Fruit fly (Drosophila melanogaster) whole organism, embryonic: ENCODE data around the gene dib.

Source experiments
- Ada2b ChIP-seq: fragments of 200-800 bp; sonication (Bioruptor generic); IDR thresholded peaks from 2 replicates; pipeline ENCODE4 v1.3.6; 2022; ENCODE audit warnings: missing biosample characterization, missing genetic modification characterization
- CG12071 ChIP-seq: fragments of 200-800 bp; sonication (Bioruptor generic); optimal IDR thresholded peaks from 3 replicates; lab custom pipeline; 2018; ENCODE audit warnings: missing biosample characterization, mild to moderate bottlenecking, missing genetic modification characterization
- CG12219 ChIP-seq: fragments of 200-800 bp; sonication (Bioruptor generic); optimal IDR thresholded peaks from 3 replicates; lab custom pipeline; 2018; ENCODE audit warnings: missing biosample characterization, mild to moderate bottlenecking, missing genetic modification characterization
- CG12744 ChIP-seq: fragments of 200-800 bp; sonication (Bioruptor generic); optimal IDR thresholded peaks from 2 replicates; lab custom pipeline; 2016; ENCODE audit warnings: missing biosample characterization, missing genetic modification characterization
- CG12942 ChIP-seq: fragments of 200-800 bp; sonication (Bioruptor generic); optimal IDR thresholded peaks from 3 replicates; lab custom pipeline; 2016; ENCODE audit warnings: missing biosample characterization, missing genetic modification characterization
- CG15073 ChIP-seq: fragments of 200-800 bp; sonication (Bioruptor generic); optimal IDR thresholded peaks from 2 replicates; lab custom pipeline; 2016; ENCODE audit warnings: missing biosample characterization, missing genetic modification characterization
- CG1603 ChIP-seq: fragments of 200-800 bp; sonication (Bioruptor generic); optimal IDR thresholded peaks from 2 replicates; lab custom pipeline; 2019; ENCODE audit warnings: missing biosample characterization, mild to moderate bottlenecking, missing genetic modification characterization, moderate library complexity
- CG17912 ChIP-seq: fragments of 200-800 bp; sonication (Bioruptor generic); optimal IDR thresholded peaks from 2 replicates; lab custom pipeline; 2018; ENCODE audit warnings: missing biosample characterization, mild to moderate bottlenecking, missing genetic modification characterization
- CG1792 ChIP-seq: fragments of 200-800 bp; sonication (Bioruptor generic); optimal IDR thresholded peaks from 2 replicates; lab custom pipeline; 2016; ENCODE audit warnings: missing biosample characterization, missing genetic modification characterization
- CG31441 ChIP-seq: fragments of 200-800 bp; sonication (Bioruptor generic); IDR thresholded peaks from 2 replicates; pipeline ENCODE4 v1.3.6; 2022; ENCODE audit warnings: missing biosample characterization, missing genetic modification characterization
- CG3838 ChIP-seq: fragments of 200-800 bp; sonication (Bioruptor generic); optimal IDR thresholded peaks from 3 replicates; lab custom pipeline; 2016; ENCODE audit warnings: missing biosample characterization, missing genetic modification characterization
- CG3847 ChIP-seq: fragments of 200-800 bp; sonication (Bioruptor generic); IDR thresholded peaks from 2 replicates; pipeline ENCODE4 v1.3.6; 2022; ENCODE audit warnings: missing biosample characterization, missing genetic modification characterization
- CG42726 ChIP-seq: fragments of 200-800 bp; sonication (Bioruptor generic); IDR thresholded peaks from 2 replicates; pipeline ENCODE4 v1.3.6; 2022; ENCODE audit warnings: missing biosample characterization, missing genetic modification characterization; ENCODE audit not compliant: partially characterized antibody
- CG4617 ChIP-seq: fragments of 200-800 bp; sonication (Bioruptor generic); optimal IDR thresholded peaks from 3 replicates; lab custom pipeline; 2016; ENCODE audit warnings: missing biosample characterization, missing genetic modification characterization, borderline replicate concordance
- CG7963 ChIP-seq: fragments of 200-800 bp; sonication (Bioruptor generic); IDR thresholded peaks from 3 replicates; pipeline ENCODE4 v1.3.6; 2022; ENCODE audit warnings: missing biosample characterization, missing genetic modification characterization; ENCODE audit not compliant: partially characterized antibody
- Ets97D ChIP-seq: fragments of 200-800 bp; sonication (Bioruptor generic); optimal IDR thresholded peaks from 3 replicates; lab custom pipeline; 2016; ENCODE audit warnings: missing biosample characterization, missing genetic modification characterization
- HLH4C ChIP-seq: fragments of 200-800 bp; sonication (Bioruptor generic); IDR thresholded peaks from 3 replicates; pipeline ENCODE4 v1.3.6; 2022; ENCODE audit warnings: missing biosample characterization, missing genetic modification characterization; ENCODE audit not compliant: partially characterized antibody
- HLH54F ChIP-seq: fragments of 200-800 bp; sonication (Bioruptor generic); optimal IDR thresholded peaks from 3 replicates; lab custom pipeline; 2016; ENCODE audit warnings: missing biosample characterization, missing genetic modification characterization
- HLHmδ ChIP-seq: fragments of 200-800 bp; sonication (Bioruptor generic); optimal IDR thresholded peaks from 2 replicates; lab custom pipeline; 2018; ENCODE audit warnings: missing biosample characterization, mild to moderate bottlenecking, missing genetic modification characterization, moderate library complexity
- MBD-R2 ChIP-seq: fragments of 200-800 bp; sonication (Bioruptor generic); IDR thresholded peaks from 2 replicates; pipeline ENCODE4 v1.3.6; 2022; ENCODE audit warnings: missing biosample characterization, missing genetic modification characterization
- Mrtf ChIP-seq: fragments of 200-800 bp; sonication (Bioruptor generic); IDR thresholded peaks from 3 replicates; pipeline ENCODE4 v1.3.6; 2022; ENCODE audit warnings: missing biosample characterization, missing genetic modification characterization
- NFAT ChIP-seq: fragments of 200-800 bp; sonication (Bioruptor generic); IDR thresholded peaks from 2 replicates; pipeline ENCODE4 v1.3.6; 2022; ENCODE audit warnings: missing biosample characterization, missing genetic modification characterization
- Neu2 ChIP-seq: fragments of 200-800 bp; sonication (Bioruptor generic); optimal IDR thresholded peaks from 3 replicates; lab custom pipeline; 2016; ENCODE audit warnings: missing biosample characterization, missing genetic modification characterization, borderline replicate concordance
- Optix ChIP-seq: fragments of 200-800 bp; sonication (Bioruptor generic); IDR thresholded peaks from 3 replicates; pipeline ENCODE4 v1.3.6; 2022; ENCODE audit warnings: missing biosample characterization, missing genetic modification characterization
- ac ChIP-seq: fragments of 200-800 bp; sonication (Bioruptor generic); optimal IDR thresholded peaks from 3 replicates; lab custom pipeline; 2017; ENCODE audit warnings: missing biosample characterization, mild to moderate bottlenecking, missing genetic modification characterization
- ara ChIP-seq: fragments of 200-800 bp; sonication (Bioruptor generic); IDR thresholded peaks from 2 replicates; pipeline ENCODE4 v1.3.6; 2022; ENCODE audit warnings: missing biosample characterization, missing genetic modification characterization
- btn ChIP-seq: fragments of 200-800 bp; sonication (Bioruptor generic); optimal IDR thresholded peaks from 2 replicates; lab custom pipeline; 2016; ENCODE audit warnings: missing biosample characterization, missing genetic modification characterization
- caup ChIP-seq: fragments of 200-800 bp; sonication (Bioruptor generic); optimal IDR thresholded peaks from 3 replicates; lab custom pipeline; 2017; ENCODE audit warnings: missing biosample characterization, mild to moderate bottlenecking, missing genetic modification characterization, moderate library complexity; ENCODE audit not compliant: severe bottlenecking
- chm ChIP-seq: fragments of 200-800 bp; sonication (Bioruptor generic); IDR thresholded peaks from 2 replicates; pipeline ENCODE4 v1.3.6; 2022; ENCODE audit warnings: missing biosample characterization, missing genetic modification characterization
- corto ChIP-seq: fragments of 200-800 bp; sonication (Bioruptor generic); optimal IDR thresholded peaks from 2 replicates; lab custom pipeline; 2016; ENCODE audit warnings: missing biosample characterization, mild to moderate bottlenecking, missing genetic modification characterization, moderate library complexity
- eve ChIP-seq, 2 experiments: fragments of >200 bp; optimal IDR thresholded peaks; 2 replicates each; lab custom pipeline; 2017; ENCODE audit warnings: missing biosample characterization in 2 of 2, missing genetic modification characterization in 2 of 2
- fd64A ChIP-seq: fragments of 200-800 bp; sonication (Bioruptor generic); optimal IDR thresholded peaks from 3 replicates; lab custom pipeline; 2018; ENCODE audit warnings: missing biosample characterization, mild to moderate bottlenecking, missing genetic modification characterization
- grn ChIP-seq: fragments of 200-800 bp; sonication (Bioruptor generic); optimal IDR thresholded peaks from 3 replicates; lab custom pipeline; 2017; ENCODE audit warnings: missing biosample characterization, missing genetic modification characterization
- gt ChIP-seq: fragments of 200-800 bp; sonication (Bioruptor generic); IDR thresholded peaks from 2 replicates; pipeline ENCODE4 v1.3.6; 2022; ENCODE audit warnings: missing biosample characterization, missing genetic modification characterization
- jumu ChIP-seq: fragments of 200-800 bp; sonication (Bioruptor generic); optimal IDR thresholded peaks from 3 replicates; lab custom pipeline; 2016; ENCODE audit warnings: missing biosample characterization, missing genetic modification characterization
- klu ChIP-seq: fragments of 200-800 bp; sonication (Bioruptor generic); IDR thresholded peaks from 2 replicates; pipeline ENCODE4 v1.3.6; 2022; ENCODE audit warnings: missing biosample characterization, missing genetic modification characterization
- knrl ChIP-seq: fragments of 200-800 bp; sonication (Bioruptor generic); IDR thresholded peaks from 3 replicates; pipeline ENCODE4 v1.3.6; 2022; ENCODE audit warnings: missing biosample characterization, missing genetic modification characterization; ENCODE audit not compliant: partially characterized antibody
- oc ChIP-seq: fragments of 200-800 bp; sonication (Bioruptor generic); optimal IDR thresholded peaks from 2 replicates; lab custom pipeline; 2018; ENCODE audit warnings: missing biosample characterization, mild to moderate bottlenecking, missing genetic modification characterization, moderate library complexity
- onecut ChIP-seq: fragments of 200-800 bp; sonication (Bioruptor generic); IDR thresholded peaks from 2 replicates; pipeline ENCODE4 v1.3.6; 2022; ENCODE audit warnings: missing biosample characterization, missing genetic modification characterization
- org-1 ChIP-seq: fragments of 200-800 bp; sonication (Bioruptor generic); optimal IDR thresholded peaks from 2 replicates; lab custom pipeline; 2017; ENCODE audit warnings: missing biosample characterization, missing genetic modification characterization
- p53 ChIP-seq: fragments of 200-800 bp; sonication (Bioruptor generic); optimal IDR thresholded peaks from 2 replicates; lab custom pipeline; 2016; ENCODE audit warnings: missing biosample characterization, missing genetic modification characterization
- pum ChIP-seq: fragments of 200-800 bp; sonication (Bioruptor generic); optimal IDR thresholded peaks from 2 replicates; lab custom pipeline; 2016; ENCODE audit warnings: missing biosample characterization, missing genetic modification characterization
- shn ChIP-seq: fragments of 200-800 bp; sonication (Bioruptor generic); optimal IDR thresholded peaks from 3 replicates; lab custom pipeline; 2016; ENCODE audit warnings: missing biosample characterization, missing genetic modification characterization
- tio ChIP-seq: fragments of 200-800 bp; sonication (Bioruptor generic); optimal IDR thresholded peaks from 2 replicates; lab custom pipeline; 2017; ENCODE audit warnings: missing biosample characterization, missing genetic modification characterization, inconsistent platforms
- toy ChIP-seq: fragments of 200-800 bp; sonication (Bioruptor generic); IDR thresholded peaks from 2 replicates; pipeline ENCODE4 v1.3.6; 2022; ENCODE audit warnings: missing biosample characterization, missing genetic modification characterization
- trem ChIP-seq: fragments of 200-800 bp; optimal IDR thresholded peaks from 3 replicates; lab custom pipeline; 2019; ENCODE audit warnings: missing biosample characterization, mild to moderate bottlenecking, missing genetic modification characterization, moderate library complexity
- ttk ChIP-seq: fragments of 200-800 bp; sonication (Bioruptor generic); IDR thresholded peaks from 2 replicates; pipeline ENCODE4 v2.1.2; 2022; ENCODE audit warnings: missing biosample characterization, missing genetic modification characterization
- vfl ChIP-seq: fragments of 200-800 bp; sonication (Bioruptor generic); optimal IDR thresholded peaks from 2 replicates; lab custom pipeline; 2016; ENCODE audit warnings: missing biosample characterization, missing genetic modification characterization
- wdn ChIP-seq: fragments of 200-800 bp; sonication (Bioruptor generic); IDR thresholded peaks from 2 replicates; pipeline ENCODE4 v1.3.6; 2022; ENCODE audit warnings: missing biosample characterization, missing genetic modification characterization
- wek ChIP-seq: fragments of 200-800 bp; sonication (Bioruptor generic); optimal IDR thresholded peaks from 3 replicates; lab custom pipeline; 2018; ENCODE audit warnings: missing biosample characterization, mild to moderate bottlenecking, missing genetic modification characterization, moderate library complexity
- wor ChIP-seq: fragments of 200-800 bp; sonication (Bioruptor generic); IDR thresholded peaks from 2 replicates; pipeline ENCODE4 v1.3.6; 2022; ENCODE audit warnings: missing biosample characterization, missing genetic modification characterization
- yki ChIP-seq: fragments of >200 bp; optimal IDR thresholded peaks from 3 replicates; lab custom pipeline; 2018

dib gene

DNA sequence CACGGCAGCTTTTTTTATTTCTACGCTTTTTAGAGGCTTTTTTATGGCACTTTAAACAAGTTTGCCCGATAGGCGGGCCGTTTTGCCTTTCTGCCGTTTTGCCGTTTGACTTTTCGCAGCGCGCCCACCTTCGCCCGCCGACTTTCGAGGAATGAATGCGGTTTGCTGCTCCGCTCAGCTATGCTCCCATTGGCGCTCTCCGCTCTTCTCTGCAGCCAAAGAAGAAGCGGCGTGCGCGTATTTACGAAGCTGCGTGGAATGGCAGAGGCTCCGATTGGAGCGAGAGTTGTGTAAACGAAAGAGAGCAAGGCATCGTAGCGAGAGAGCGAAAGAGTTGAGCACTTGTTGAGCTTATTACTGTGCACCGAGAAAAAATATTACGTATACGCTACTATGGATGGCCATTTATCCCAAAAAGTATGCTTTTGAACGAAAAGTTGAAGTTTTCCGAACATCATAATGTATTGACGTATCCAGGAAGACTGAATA lies 9.5 kb downstream of the dib start, which contains the start of gene wit (continued):
- TF ChIP-seq wek (GFP tag; lab: Kevin White, UChicago) (peak; percentile 48), fd64A (GFP tag; lab: Kevin White, UChicago) (no peak), CG12071 (GFP tag; lab: Kevin White, UChicago) (peak; percentile 47), CG31441 (GFP tag; lab: Robert Waterston, UW) (no peak), HLHmδ (GFP tag; lab: Kevin White, UChicago) (peak; percentile 78), CG3838 (GFP tag; lab: Kevin White, UChicago) (no peak), shn (GFP tag; lab: Kevin White, UChicago) (no peak), CG12744 (GFP tag; lab: Kevin White, UChicago) (no peak), HLH54F (no peak), onecut (GFP tag; lab: Robert Waterston, UW) (no peak), chm (GFP tag; lab: Robert Waterston, UW) (peak; percentile 83), btn (GFP tag; lab: Kevin White, UChicago) (no peak), tio (GFP tag; lab: Kevin White, UChicago) (no peak), wor (no peak), trem (tag; lab: Kevin White, UChicago) (no peak), yki (lab: Kevin White, UChicago) (peak; percentile 57), eve (GFP tag; optimal IDR thresholded peaks at IDR 0.05; lab: Kevin White, UChicago) (no peak), MBD-R2 (GFP tag; lab: Robert Waterston, UW) (no peak), toy (GFP tag; lab: Robert Waterston, UW) (no peak), pum (GFP tag; lab: Kevin White, UChicago) (no peak), wdn (GFP tag; lab: Robert Waterston, UW) (peak; percentile 14; the same call in 1 of the 2 replicates), p53 (GFP tag; lab: Kevin White, UChicago) (no peak), Optix (GFP tag; lab: Robert Waterston, UW) (no peak), corto (GFP tag; lab: Kevin White, UChicago) (peak; percentile 38), vfl (GFP tag; lab: Kevin White, UChicago) (no peak), Ets97D (no peak), knrl (GFP tag; lab: Robert Waterston, UW) (no peak), oc (no peak), CG17912 (GFP tag; lab: Kevin White, UChicago) (no peak), CG1603 (tag; lab: Kevin White, UChicago) (no peak), ttk (0 out of 2 replicates have a peak, but pooled peaks have one; percentile 22), ara (GFP tag; lab: Robert Waterston, UW) (no peak), NFAT (GFP tag; lab: Robert Waterston, UW) (no peak), CG1792 (GFP tag; lab: Kevin White, UChicago) (no peak), HLH4C (GFP tag; lab: Robert Waterston, UW) (no peak), CG12942 (GFP tag; lab: Kevin White, UChicago) (no peak), caup (GFP tag; lab: Kevin White, UChicago) (no peak), jumu (GFP tag; lab: Kevin White, UChicago) (no peak), klu (GFP tag; lab: Robert Waterston, UW) (no peak), CG12219 (no peak), org-1 (GFP tag; lab: Kevin White, UChicago) (peak; percentile 31), CG3847 (GFP tag; lab: Robert Waterston, UW) (no peak), Neu2 (GFP tag; lab: Kevin White, UChicago) (no peak), CG4617 (no peak), Ada2b (no peak), Mrtf (GFP tag; lab: Robert Waterston, UW) (no peak), CG7963 (GFP tag; lab: Robert Waterston, UW) (no peak), grn (no peak), gt (GFP tag; lab: Robert Waterston, UW) (no peak), CG15073 (GFP tag; lab: Kevin White, UChicago) (no peak), CG42726 (0 out of 2 replicates have a peak, but pooled peaks have one; percentile 16), ac (GFP tag; lab: Kevin White, UChicago) (no peak)
